Fruit fly (Drosophila melanogaster) whole organism: ENCODE data around the gene CG12213.

Experiments
- CG8478 ChIP-seq: fragments of >200 bp; optimal IDR thresholded peaks from 2 replicates; lab custom pipeline; 2018; ENCODE audit warnings: inconsistent platforms
- pan ChIP-seq: fragments of >200 bp; optimal IDR thresholded peaks from 2 replicates; lab custom pipeline; 2017
- psq ChIP-seq: fragments of >200 bp; optimal IDR thresholded peaks from 2 replicates; lab custom pipeline; 2017

DNA sequence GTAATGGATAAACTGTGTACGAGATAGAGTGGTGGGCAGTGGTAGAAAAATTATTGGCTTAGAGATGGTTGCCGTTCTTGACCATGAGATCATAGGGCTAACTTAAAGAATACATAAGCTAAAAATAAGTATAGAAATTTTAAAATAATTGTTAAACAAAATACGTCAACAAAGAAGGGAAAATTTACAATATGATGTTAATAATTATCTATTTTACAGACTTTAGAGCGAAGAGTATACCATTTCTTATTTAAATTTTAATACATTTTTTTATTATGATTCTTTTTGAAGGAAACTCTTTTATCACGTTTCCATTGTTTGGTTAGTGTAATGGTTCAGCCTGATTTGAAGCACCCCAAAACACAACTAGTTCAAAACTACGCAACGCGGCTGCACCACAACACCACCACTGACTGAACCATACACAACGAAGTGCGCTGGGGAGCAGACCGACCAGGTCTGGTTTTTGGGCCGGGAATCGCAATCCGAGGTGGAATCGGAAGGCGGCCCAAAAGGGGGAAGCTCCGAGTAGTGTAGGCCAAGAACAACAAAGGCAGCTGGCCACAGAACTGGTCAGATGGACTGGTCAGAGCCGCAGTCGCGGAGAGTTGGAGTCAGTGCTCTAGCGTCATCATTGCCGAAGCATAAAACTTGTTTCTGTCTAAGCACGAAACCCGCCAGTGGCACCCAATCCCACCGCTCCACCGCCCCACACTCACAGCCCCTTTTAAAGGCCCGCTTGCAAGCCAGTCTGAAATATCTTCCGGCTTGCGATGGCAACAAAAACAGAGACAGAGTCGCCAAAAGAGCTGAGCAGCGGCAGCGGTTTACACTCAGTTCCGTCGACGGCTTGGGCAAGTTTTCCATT lies 21.8 kb downstream of the CG12213 start:
- TF ChIP-seq CG8478 (lab: Kevin White, UChicago) (no peak), pan (no peak), psq (lab: Kevin White, UChicago) (no peak)
